Worm (Caenorhabditis elegans) whole organism, young adult: ENCODE data around the gene sca-1.

Experiments
- ama-1 ChIP-seq, 3 experiments: fragments of 150-350 bp in 1 of 3; sonication (generic microtip) in 2 of 3; optimal IDR thresholded peaks; 2 replicates each; lab custom pipeline; 2014 to 2018; ENCODE audit warnings: missing biosample characterization in 2 of 3, missing genetic modification characterization in 2 of 3, missing genetic modification reagents in 2 of 3
- ceh-79 ChIP-seq: sonication (generic microtip); optimal IDR thresholded peaks from 2 replicates; lab custom pipeline; 2017; ENCODE audit warnings: mild to moderate bottlenecking, missing genetic modification characterization, missing compliant biosample characterization
- dpl-1 ChIP-seq: fragments of 150-350 bp; optimal IDR thresholded peaks from 2 replicates; lab custom pipeline; 2014; ENCODE audit warnings: missing biosample characterization, missing genetic modification reagents, missing genetic modification characterization
- efl-1 ChIP-seq: fragments of 150-350 bp; optimal IDR thresholded peaks from 2 replicates; lab custom pipeline; 2014; ENCODE audit warnings: missing biosample characterization, missing genetic modification reagents, missing genetic modification characterization
- lsy-27 ChIP-seq: sonication (generic microtip); optimal IDR thresholded peaks from 2 replicates; lab custom pipeline; 2017; ENCODE audit warnings: missing genetic modification characterization, mild to moderate bottlenecking, missing compliant biosample characterization, antibody characterized with exemption, missing genotype, borderline replicate concordance; ENCODE audit not compliant: insufficient read depth
- nfya-1 ChIP-seq: sonication (generic microtip); optimal IDR thresholded peaks from 2 replicates; lab custom pipeline; 2017; ENCODE audit warnings: antibody characterized with exemption, missing compliant biosample characterization, missing genetic modification characterization, borderline replicate concordance; ENCODE audit not compliant: insufficient read depth
- nhr-27 ChIP-seq: fragments of 200-800 bp; sonication (Bioruptor generic); optimal IDR thresholded peaks from 2 replicates; lab custom pipeline; 2018; ENCODE audit warnings: mild to moderate bottlenecking, missing genetic modification characterization, moderate library complexity, missing compliant biosample characterization

ce11 chrIII:10857984-10858383, 41.3 kb upstream of the sca-1 start, which contains the start of gene oxi-1:
- TF ChIP-seq lsy-27 (tag; lab: Kevin White, UChicago) (no peak), ama-1 (optimal IDR thresholded peaks at IDR 0.05; lab: Kevin White, UChicago) (no peak), ama-1 (GFP tag; optimal IDR thresholded peaks at IDR 0.05; lab: Kevin White, UChicago) (no peak), efl-1 (GFP tag; lab: Kevin White, UChicago) (no peak), nfya-1 (tag; lab: Kevin White, UChicago) (no peak), nhr-27 (tag; lab: Kevin White, UChicago) (no peak), ceh-79 (tag; lab: Kevin White, UChicago) (no peak), dpl-1 (GFP tag; lab: Kevin White, UChicago) (no peak)
